Worm (Caenorhabditis elegans) whole organism, L3 larva: ENCODE results near the gene F20B6.5.
"Not testable (repeated sequence)": the region's sequence is repeated elsewhere in the genome, so short reads cannot be mapped to it uniquely, and the experiment has no call there.

Source experiments
- R02D3.7 ChIP-seq: fragments of 150-350 bp; optimal IDR thresholded peaks from 2 replicates; lab custom pipeline; 2014; ENCODE audit warnings: missing biosample characterization, missing genetic modification characterization
- ZK546.5 ChIP-seq: sonication (generic microtip); optimal IDR thresholded peaks from 2 replicates; lab custom pipeline; 2017; ENCODE audit warnings: missing biosample characterization, missing genetic modification characterization
- aly-2 ChIP-seq: fragments of 150-350 bp; optimal IDR thresholded peaks from 2 replicates; lab custom pipeline; 2014; ENCODE audit warnings: missing biosample characterization, missing genetic modification characterization
- ama-1 ChIP-seq: fragments of 150-350 bp; optimal IDR thresholded peaks from 2 replicates; lab custom pipeline; 2018
- ceh-16 ChIP-seq: sonication (generic microtip); optimal IDR thresholded peaks from 2 replicates; lab custom pipeline; 2017; ENCODE audit warnings: missing biosample characterization, missing genetic modification characterization
- ceh-28 ChIP-seq: fragments of 150-350 bp; optimal IDR thresholded peaks from 2 replicates; lab custom pipeline; 2014; ENCODE audit warnings: missing biosample characterization, missing genetic modification reagents, missing genetic modification characterization
- daf-12 ChIP-seq: fragments of 150-350 bp; optimal IDR thresholded peaks from 2 replicates; lab custom pipeline; 2014; ENCODE audit warnings: missing biosample characterization, missing genetic modification reagents, missing genetic modification characterization
- egl-27 ChIP-seq: sonication (generic microtip); optimal IDR thresholded peaks from 4 replicates; lab custom pipeline; 2017; ENCODE audit warnings: missing biosample characterization, missing genetic modification reagents, missing genetic modification characterization
- egl-5 ChIP-seq: fragments of 150-350 bp; optimal IDR thresholded peaks from 2 replicates; lab custom pipeline; 2017; ENCODE audit warnings: missing biosample characterization, missing genetic modification reagents, missing genetic modification characterization, inconsistent platforms
- elt-1 ChIP-seq: fragments of 150-350 bp; optimal IDR thresholded peaks from 2 replicates; lab custom pipeline; 2014; ENCODE audit warnings: missing biosample characterization, missing genetic modification characterization
- elt-2 ChIP-seq: sonication (generic microtip); optimal IDR thresholded peaks from 2 replicates; lab custom pipeline; 2016; ENCODE audit warnings: missing genetic modification reagents, mild to moderate bottlenecking, missing genetic modification characterization, missing compliant biosample characterization
- fkh-2 ChIP-seq: fragments of 150-350 bp; optimal IDR thresholded peaks from 2 replicates; lab custom pipeline; 2014; ENCODE audit warnings: missing biosample characterization, missing genetic modification reagents, missing genetic modification characterization
- hmg-11 ChIP-seq: sonication (generic microtip); optimal IDR thresholded peaks from 2 replicates; lab custom pipeline; 2016; ENCODE audit warnings: missing genetic modification characterization, missing compliant biosample characterization
- jun-1 ChIP-seq: fragments of 150-350 bp; optimal IDR thresholded peaks from 2 replicates; lab custom pipeline; 2014; ENCODE audit warnings: missing biosample characterization, missing genetic modification reagents, missing genetic modification characterization
- lin-15B ChIP-seq: fragments of 150-350 bp; optimal IDR thresholded peaks from 2 replicates; lab custom pipeline; 2014; ENCODE audit warnings: missing biosample characterization, missing genetic modification characterization
- lsy-12 ChIP-seq: sonication (generic microtip); optimal IDR thresholded peaks from 2 replicates; lab custom pipeline; 2016; ENCODE audit warnings: mild to moderate bottlenecking, missing genetic modification characterization, missing compliant biosample characterization
- mdl-1 ChIP-seq: fragments of 150-350 bp; optimal IDR thresholded peaks from 2 replicates; lab custom pipeline; 2014; ENCODE audit warnings: missing biosample characterization, missing genetic modification characterization
- nfya-1 ChIP-seq: sonication (generic microtip); optimal IDR thresholded peaks from 2 replicates; lab custom pipeline; 2017; ENCODE audit warnings: missing genetic modification characterization, mild to moderate bottlenecking, missing compliant biosample characterization, antibody characterized with exemption, moderate library complexity; ENCODE audit not compliant: insufficient read depth
- nhr-11 ChIP-seq: fragments of 150-350 bp; optimal IDR thresholded peaks from 2 replicates; lab custom pipeline; 2014; ENCODE audit warnings: missing biosample characterization, missing genetic modification characterization
- nhr-23 ChIP-seq: fragments of 150-350 bp; optimal IDR thresholded peaks from 2 replicates; lab custom pipeline; 2014; ENCODE audit warnings: missing biosample characterization, missing genetic modification reagents, missing genetic modification characterization
- nhr-237 ChIP-seq: fragments of 150-350 bp; optimal IDR thresholded peaks from 2 replicates; lab custom pipeline; 2014; ENCODE audit warnings: missing biosample characterization, missing genetic modification characterization
- nhr-25 ChIP-seq: sonication (generic microtip); optimal IDR thresholded peaks from 2 replicates; lab custom pipeline; 2017; ENCODE audit warnings: missing biosample characterization, missing genetic modification characterization
- nhr-43 ChIP-seq: sonication (generic microtip); optimal IDR thresholded peaks from 2 replicates; lab custom pipeline; 2016; ENCODE audit warnings: mild to moderate bottlenecking, missing genetic modification characterization, missing compliant biosample characterization; ENCODE audit not compliant: poor library complexity, severe bottlenecking
- nhr-67 ChIP-seq: fragments of 150-350 bp; optimal IDR thresholded peaks from 2 replicates; lab custom pipeline; 2014; ENCODE audit warnings: missing biosample characterization, missing genetic modification characterization
- nhr-77 ChIP-seq: fragments of 150-350 bp; optimal IDR thresholded peaks from 2 replicates; lab custom pipeline; 2014; ENCODE audit warnings: missing biosample characterization, missing genetic modification characterization
- pha-4 ChIP-seq: fragments of 150-350 bp; optimal IDR thresholded peaks from 2 replicates; lab custom pipeline; 2014; ENCODE audit warnings: missing biosample characterization, missing genetic modification reagents, missing genetic modification characterization
- pqm-1 ChIP-seq: fragments of 150-350 bp; optimal IDR thresholded peaks from 2 replicates; lab custom pipeline; 2017; ENCODE audit warnings: missing biosample characterization, missing genetic modification characterization, inconsistent platforms
- sea-2 ChIP-seq: fragments of 150-350 bp; sonication (generic microtip); optimal IDR thresholded peaks from 4 replicates; lab custom pipeline; 2014; ENCODE audit warnings: missing biosample characterization, missing genetic modification reagents, missing genetic modification characterization
- skn-1 ChIP-seq: fragments of 150-350 bp; optimal IDR thresholded peaks from 2 replicates; lab custom pipeline; 2014; ENCODE audit warnings: missing biosample characterization, missing genetic modification characterization
- snpc-4 ChIP-seq: fragments of 150-350 bp; optimal IDR thresholded peaks from 2 replicates; lab custom pipeline; 2014; ENCODE audit warnings: missing biosample characterization, missing genetic modification characterization
- tbx-2 ChIP-seq: sonication (generic microtip); optimal IDR thresholded peaks from 2 replicates; lab custom pipeline; 2016; ENCODE audit warnings: mild to moderate bottlenecking, missing genetic modification characterization, missing compliant biosample characterization
- unc-39 ChIP-seq: sonication (generic microtip); optimal IDR thresholded peaks from 4 replicates; lab custom pipeline; 2017; ENCODE audit warnings: missing biosample characterization, missing genetic modification characterization
- zag-1 ChIP-seq: fragments of 150-350 bp; optimal IDR thresholded peaks from 2 replicates; lab custom pipeline; 2014; ENCODE audit warnings: missing biosample characterization, missing genetic modification characterization
- ztf-11 ChIP-seq: fragments of 150-350 bp; optimal IDR thresholded peaks from 2 replicates; lab custom pipeline; 2014; ENCODE audit warnings: missing biosample characterization, missing genetic modification characterization

Gene F20B6.5

ce11 chrX:4199829-4200228, at the start of gene F20B6.5:
Gene F20B6.5 (minus strand): TSS chrX:4199929.
- TF ChIP-seq mdl-1 (tag; lab: Kevin White, UChicago); aly-2; R02D3.7 (tag; lab: Kevin White, UChicago): not testable (repeated sequence)
- TF ChIP-seq, all 47 proteins: peak for 0; not testable (repeated sequence) for 47

DNA sequence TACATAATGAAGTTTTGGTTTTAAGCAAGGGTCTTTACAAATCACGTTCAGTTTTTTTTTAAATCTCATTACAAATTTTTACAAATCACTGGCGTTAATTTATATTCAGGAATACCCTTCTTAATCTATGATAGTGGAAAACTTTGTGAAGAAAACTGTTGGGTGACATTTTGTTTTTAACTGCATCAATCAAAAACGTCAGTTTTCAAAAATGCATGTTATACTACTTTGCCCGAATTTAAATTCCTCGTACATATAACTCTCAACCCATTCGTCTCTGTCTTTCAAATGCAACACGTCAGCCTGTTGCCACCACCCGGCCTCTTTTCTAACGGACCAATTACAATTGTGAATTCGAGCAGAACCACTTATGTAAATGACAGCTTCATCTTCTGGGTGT, 49.2 kb upstream of the F20B6.5 start, which contains the start of gene hlh-13:
hlh-13 (plus strand) TSS at position 301 of the 400 bp plus-strand sequence.
- no peak for TF ChIP-seq tbx-2 (tag; lab: Kevin White, UChicago)
- no peak for TF ChIP-seq fkh-2 (tag; lab: Kevin White, UChicago)
- no peak for TF ChIP-seq ceh-28 (tag; lab: Kevin White, UChicago)
- TF ChIP-seq unc-39, result no peak
- no peak for TF ChIP-seq lin-15B (tag; lab: Kevin White, UChicago)
- TF ChIP-seq pha-4 (tag; lab: Kevin White, UChicago), result no peak
- no peak for TF ChIP-seq nhr-237 (tag; lab: Kevin White, UChicago)
- TF ChIP-seq elt-1 (tag; lab: Kevin White, UChicago), result no peak
- no peak for TF ChIP-seq nhr-67 (tag; lab: Kevin White, UChicago)
- TF ChIP-seq elt-2, result no peak
- TF ChIP-seq jun-1 (tag; lab: Kevin White, UChicago), result no peak
- no peak for TF ChIP-seq sea-2 (GFP tag; lab: Kevin White, UChicago)
- no peak for TF ChIP-seq ceh-16 (tag; lab: Kevin White, UChicago)
- TF ChIP-seq ZK546.5 (tag; lab: Kevin White, UChicago), result no peak
- no peak for TF ChIP-seq egl-5 (tag; lab: Kevin White, UChicago)

- TF ChIP-seq zag-1 (tag; lab: Kevin White, UChicago) (no peak), nhr-11 (tag; lab: Kevin White, UChicago) (no peak), daf-12 (tag; lab: Kevin White, UChicago) (no peak), egl-27 (tag; lab: Kevin White, UChicago) (no peak), ZK546.5 (tag; lab: Kevin White, UChicago) (no peak), elt-2 (peak; percentile 57), hmg-11 (tag; lab: Kevin White, UChicago) (no peak), pqm-1 (peak; percentile 48), jun-1 (tag; lab: Kevin White, UChicago) (no peak), mdl-1 (tag; lab: Kevin White, UChicago) (no peak), nhr-23 (tag; lab: Kevin White, UChicago) (no peak), pha-4 (tag; lab: Kevin White, UChicago) (peak; percentile 90), snpc-4 (tag; lab: Kevin White, UChicago) (no peak)
Measured at ce11 chrX:4248417-4248816, 48.7 kb upstream of the F20B6.5 start.

ce11 chrX:4246867-4247591, 47.3 kb upstream of the F20B6.5 start, which contains the start of gene F48D6.4:
Gene F48D6.4 (minus strand): TSS chrX:4247212.
- TF ChIP-seq nhr-43 (tag; lab: Kevin White, UChicago), result no peak
- TF ChIP-seq elt-2, result peak; percentile 83
- TF ChIP-seq tbx-2 (tag; lab: Kevin White, UChicago), result no peak
- TF ChIP-seq ama-1 (lab: Kevin White, UChicago), result peak; percentile 81
- no peak for TF ChIP-seq elt-1 (tag; lab: Kevin White, UChicago)

- TF ChIP-seq ama-1 (lab: Kevin White, UChicago) (peak; percentile 95), nhr-25 (tag; lab: Kevin White, UChicago) (peak; percentile 43), elt-2 (peak; percentile 53), nhr-67 (tag; lab: Kevin White, UChicago) (no peak), nfya-1 (tag; lab: Kevin White, UChicago) (peak; percentile 38), elt-1 (tag; lab: Kevin White, UChicago) (no peak), egl-5 (tag; lab: Kevin White, UChicago) (no peak), pha-4 (tag; lab: Kevin White, UChicago) (peak; percentile 17), nhr-43 (tag; lab: Kevin White, UChicago) (peak; percentile 68), lsy-12 (peak; percentile 2), ztf-11 (tag; lab: Kevin White, UChicago) (no peak), pqm-1 (peak; percentile 71), nhr-77 (tag; lab: Kevin White, UChicago) (no peak), skn-1 (tag; lab: Kevin White, UChicago) (no peak), ceh-16 (tag; lab: Kevin White, UChicago) (no peak)
Measured at ce11 chrX:4246237-4246697, 46.5 kb upstream of the F20B6.5 start.
